Worm (Caenorhabditis elegans): ENCODE data around the gene K10H10.6.

Gene K10H10.6

ce11 chrII:14474700-14475099, 28.4 kb upstream of the K10H10.6 start:
- TF ChIP-seq nhr-12 (tag; optimal IDR thresholded peaks at IDR 0.05): no peak
- TF ChIP-seq fos-1 (tag; optimal IDR thresholded peaks at IDR 0.05): no peak
- TF ChIP-seq rnt-1 (tag; optimal IDR thresholded peaks at IDR 0.05): peak; percentile 40
- no peak for TF ChIP-seq dsc-1 (tag; optimal IDR thresholded peaks at IDR 0.05)
- TF ChIP-seq aha-1 (tag; optimal IDR thresholded peaks at IDR 0.05): no peak
- no peak for TF ChIP-seq ceh-82 (tag; optimal IDR thresholded peaks at IDR 0.05)
- peak; percentile 42 for TF ChIP-seq nhr-47 (tag; optimal IDR thresholded peaks at IDR 0.05)
- no peak for TF ChIP-seq tlp-1 (tag; optimal IDR thresholded peaks at IDR 0.05)
- TF ChIP-seq elt-2 (tag; optimal IDR thresholded peaks at IDR 0.05): no peak
- TF ChIP-seq lin-13 (GFP tag; optimal IDR thresholded peaks at IDR 0.05): no peak
- TF ChIP-seq unc-62 (GFP tag; optimal IDR thresholded peaks at IDR 0.05): no peak
- TF ChIP-seq nhr-71 (tag; optimal IDR thresholded peaks at IDR 0.05): no peak
- no peak for TF ChIP-seq grh-1 (GFP tag; IDR thresholded peaks at IDR 0.05)
- TF ChIP-seq sox-4 (tag; optimal IDR thresholded peaks at IDR 0.05): no peak
- no peak for TF ChIP-seq ztf-4 (tag; optimal IDR thresholded peaks at IDR 0.05)
- TF ChIP-seq lin-35 (GFP tag; optimal IDR thresholded peaks at IDR 0.05): peak; percentile 23 to 64
- no peak for TF ChIP-seq mab-9 (GFP tag; IDR thresholded peaks at IDR 0.05)
- TF ChIP-seq zip-4 (GFP tag; optimal IDR thresholded peaks at IDR 0.05): no peak
- TF ChIP-seq nhr-28 (tag; optimal IDR thresholded peaks at IDR 0.05): no peak
- no peak for TF ChIP-seq C04F5.9 (tag; optimal IDR thresholded peaks at IDR 0.05)
- no peak for TF ChIP-seq skn-1 (tag; optimal IDR thresholded peaks at IDR 0.05)
- no peak for TF ChIP-seq unc-130 (tag; optimal IDR thresholded peaks at IDR 0.05)
- TF ChIP-seq C16A3.4 (tag; optimal IDR thresholded peaks at IDR 0.05): peak; percentile 48
- no peak for TF ChIP-seq nhr-237 (tag; optimal IDR thresholded peaks at IDR 0.05)
- TF ChIP-seq ceh-63 (GFP tag; optimal IDR thresholded peaks at IDR 0.05): no peak
- no peak for TF ChIP-seq vab-15 (tag; optimal IDR thresholded peaks at IDR 0.05)
- TF ChIP-seq nhr-76 (tag; optimal IDR thresholded peaks at IDR 0.05): no peak
- peak; percentile 13 for TF ChIP-seq swsn-7 (tag; optimal IDR thresholded peaks at IDR 0.05)
- TF ChIP-seq jun-1 (tag; optimal IDR thresholded peaks at IDR 0.05): no peak
- peak; percentile 53 for TF ChIP-seq snu-23 (GFP tag; optimal IDR thresholded peaks at IDR 0.05)
- no peak for TF ChIP-seq ceh-90 (tag; optimal IDR thresholded peaks at IDR 0.05)
- peak; percentile 31 to 45 for TF ChIP-seq efl-1 (optimal IDR thresholded peaks at IDR 0.05)
- TF ChIP-seq efl-1 (GFP tag; optimal IDR thresholded peaks at IDR 0.05 in 1 of 2): peak; percentile 4 to 94
- no peak for TF ChIP-seq ceh-88 (GFP tag; IDR thresholded peaks at IDR 0.05)
- no peak for TF ChIP-seq pag-3 (tag; optimal IDR thresholded peaks at IDR 0.05; ENCODE audit: borderline replicate concordance, insufficient read depth)
- TF ChIP-seq ztf-11 (tag; optimal IDR thresholded peaks at IDR 0.05): no peak
- no peak for TF ChIP-seq fkh-8 (tag; optimal IDR thresholded peaks at IDR 0.05)
- no peak for TF ChIP-seq snpc-4 (tag; optimal IDR thresholded peaks at IDR 0.05)
- TF ChIP-seq lin-15B (tag; optimal IDR thresholded peaks at IDR 0.05): no peak
- no peak for TF ChIP-seq aly-2 (tag; optimal IDR thresholded peaks at IDR 0.05)
- TF ChIP-seq F16B12.6 (tag; optimal IDR thresholded peaks at IDR 0.05): no peak
- peak; percentile 43 for TF ChIP-seq nhr-20 (tag; optimal IDR thresholded peaks at IDR 0.05)
- TF ChIP-seq nhr-85 (tag): peak; percentile 42
- no peak for TF ChIP-seq unc-98 (GFP tag; IDR thresholded peaks at IDR 0.05)
- no peak for TF ChIP-seq lir-3 (tag; optimal IDR thresholded peaks at IDR 0.05; ENCODE audit: poor library complexity)
- TF ChIP-seq isw-1 (GFP tag; IDR thresholded peaks at IDR 0.05): no peak
- no peak for TF ChIP-seq fkh-10 (GFP tag; optimal IDR thresholded peaks at IDR 0.05)
- no peak for TF ChIP-seq lin-39 (tag; optimal IDR thresholded peaks at IDR 0.05)
- no peak for TF ChIP-seq ces-1 (GFP tag; optimal IDR thresholded peaks at IDR 0.05)
- TF ChIP-seq mdl-1 (tag; optimal IDR thresholded peaks at IDR 0.05): peak in 1 of 2 experiments; percentile 14
- TF ChIP-seq nhr-84 (tag; optimal IDR thresholded peaks at IDR 0.05): no peak
- TF ChIP-seq blmp-1 (tag; optimal IDR thresholded peaks at IDR 0.05): peak; percentile 6
- peak; percentile 33; the same call in 1 of the 2 replicates for TF ChIP-seq nhr-19 (GFP tag; conservative IDR thresholded peaks at IDR 0.05)
- no peak for TF ChIP-seq C34B4.2 (tag; optimal IDR thresholded peaks at IDR 0.05)
- no peak for TF ChIP-seq nhr-11 (tag; optimal IDR thresholded peaks at IDR 0.05)

Data from whole organism, L1 larva.